Worm (Caenorhabditis elegans) whole organism, L2 larva: ENCODE results near the gene aps-2.

Experiments
- C34F6.9 ChIP-seq: fragments of 150-350 bp; optimal IDR thresholded peaks from 2 replicates; lab custom pipeline; 2014; ENCODE audit warnings: missing biosample characterization, missing genetic modification characterization
- R02D3.7 ChIP-seq: fragments of 150-350 bp; optimal IDR thresholded peaks from 2 replicates; lab custom pipeline; 2014; ENCODE audit warnings: missing biosample characterization, missing genetic modification characterization
- Y55F3AM.14 ChIP-seq: fragments of 200-800 bp; sonication (Bioruptor generic); optimal IDR thresholded peaks from 2 replicates; lab custom pipeline; 2018; ENCODE audit warnings: mild to moderate bottlenecking, missing genetic modification characterization, missing compliant biosample characterization
- ZK546.5 ChIP-seq: sonication (generic microtip); optimal IDR thresholded peaks from 2 replicates; lab custom pipeline; 2017; ENCODE audit warnings: missing biosample characterization, missing genetic modification characterization
- alr-1 ChIP-seq: fragments of 150-350 bp; optimal IDR thresholded peaks from 2 replicates; lab custom pipeline; 2014; ENCODE audit warnings: missing biosample characterization, missing genetic modification characterization
- aly-2 ChIP-seq: fragments of 150-350 bp; optimal IDR thresholded peaks from 2 replicates; lab custom pipeline; 2014; ENCODE audit warnings: missing biosample characterization, missing genetic modification characterization
- ama-1 ChIP-seq: fragments of 150-350 bp; optimal IDR thresholded peaks from 2 replicates; lab custom pipeline; 2018; ENCODE audit warnings: inconsistent platforms
- blmp-1 ChIP-seq: sonication (generic microtip); optimal IDR thresholded peaks from 2 replicates; lab custom pipeline; 2017; ENCODE audit warnings: missing genetic modification characterization, mild to moderate bottlenecking, missing compliant biosample characterization, antibody characterized with exemption, moderate library complexity; ENCODE audit not compliant: insufficient read depth
- ceh-16 ChIP-seq: fragments of 150-350 bp; optimal IDR thresholded peaks from 2 replicates; lab custom pipeline; 2014; ENCODE audit warnings: missing biosample characterization, missing genetic modification characterization
- ceh-82 ChIP-seq: fragments of 150-350 bp; optimal IDR thresholded peaks from 2 replicates; lab custom pipeline; 2014; ENCODE audit warnings: missing biosample characterization, missing genetic modification characterization
- crh-2 ChIP-seq: sonication (generic microtip); optimal IDR thresholded peaks from 2 replicates; lab custom pipeline; 2017; ENCODE audit warnings: missing biosample characterization, missing genetic modification characterization
- dmd-4 ChIP-seq: sonication (generic microtip); optimal IDR thresholded peaks from 2 replicates; lab custom pipeline; 2017; ENCODE audit warnings: missing biosample characterization, missing genetic modification characterization
- egl-27 ChIP-seq: sonication (generic microtip); optimal IDR thresholded peaks from 3 replicates; lab custom pipeline; 2017; ENCODE audit warnings: missing biosample characterization, missing genetic modification reagents, missing genetic modification characterization
- elt-1 ChIP-seq: fragments of 150-350 bp; optimal IDR thresholded peaks from 2 replicates; lab custom pipeline; 2014; ENCODE audit warnings: missing biosample characterization, missing genetic modification characterization
- elt-3 ChIP-seq: sonication (generic microtip); optimal IDR thresholded peaks from 2 replicates; lab custom pipeline; 2017; ENCODE audit warnings: missing biosample characterization, missing genetic modification characterization
- fos-1 ChIP-seq: fragments of 150-350 bp; optimal IDR thresholded peaks from 2 replicates; lab custom pipeline; 2014; ENCODE audit warnings: missing biosample characterization, missing genetic modification characterization
- lin-11 ChIP-seq: fragments of 150-350 bp; sonication (generic microtip); optimal IDR thresholded peaks from 2 replicates; lab custom pipeline; 2014; ENCODE audit warnings: missing biosample characterization, missing genetic modification characterization, inconsistent platforms, mixed read lengths
- lin-13 ChIP-seq: fragments of 150-350 bp; optimal IDR thresholded peaks from 2 replicates; lab custom pipeline; 2014; ENCODE audit warnings: missing biosample characterization, missing genetic modification reagents, missing genetic modification characterization
- lin-39 ChIP-seq: fragments of 150-350 bp; optimal IDR thresholded peaks from 2 replicates; lab custom pipeline; 2014; ENCODE audit warnings: missing biosample characterization, missing genetic modification reagents, missing genetic modification characterization
- lsy-2 ChIP-seq, 2 experiments: fragments of 150-350 bp in 1 of 2; sonication (generic microtip) in 1 of 2; optimal IDR thresholded peaks; 2 replicates each; lab custom pipeline; 2014 to 2017; ENCODE audit warnings: missing biosample characterization in 2 of 2, missing genetic modification characterization in 2 of 2
- mab-5 ChIP-seq: fragments of 150-350 bp; optimal IDR thresholded peaks from 2 replicates; lab custom pipeline; 2014; ENCODE audit warnings: missing biosample characterization, missing genetic modification characterization
- mbf-1 ChIP-seq: sonication (generic microtip); optimal IDR thresholded peaks from 2 replicates; lab custom pipeline; 2017; ENCODE audit warnings: missing biosample characterization, missing genetic modification characterization
- mdl-1 ChIP-seq, 2 experiments: fragments of 150-350 bp in 1 of 2; sonication (generic microtip) in 1 of 2; optimal IDR thresholded peaks; 2 replicates each; lab custom pipeline; 2017; ENCODE audit warnings: missing biosample characterization in 2 of 2, missing genetic modification characterization in 2 of 2
- nhr-10 ChIP-seq: sonication (generic microtip); optimal IDR thresholded peaks from 2 replicates; lab custom pipeline; 2017; ENCODE audit warnings: missing biosample characterization, missing genetic modification characterization
- nhr-11 ChIP-seq: fragments of 150-350 bp; optimal IDR thresholded peaks from 2 replicates; lab custom pipeline; 2014; ENCODE audit warnings: missing biosample characterization, missing genetic modification characterization
- nhr-12 ChIP-seq: fragments of 150-350 bp; optimal IDR thresholded peaks from 2 replicates; lab custom pipeline; 2014; ENCODE audit warnings: missing biosample characterization, missing genetic modification characterization
- nhr-129 ChIP-seq: fragments of 150-350 bp; optimal IDR thresholded peaks from 2 replicates; lab custom pipeline; 2014; ENCODE audit warnings: missing biosample characterization, missing genetic modification characterization
- nhr-21 ChIP-seq: fragments of 150-350 bp; optimal IDR thresholded peaks from 2 replicates; lab custom pipeline; 2014; ENCODE audit warnings: missing biosample characterization, missing genetic modification characterization
- nhr-23 ChIP-seq: fragments of 150-350 bp; optimal IDR thresholded peaks from 2 replicates; lab custom pipeline; 2014; ENCODE audit warnings: missing biosample characterization, missing genetic modification reagents, missing genetic modification characterization
- nhr-237 ChIP-seq: fragments of 150-350 bp; optimal IDR thresholded peaks from 2 replicates; lab custom pipeline; 2014; ENCODE audit warnings: missing biosample characterization, missing genetic modification characterization
- nhr-25 ChIP-seq: fragments of 150-350 bp; sonication (generic microtip); optimal IDR thresholded peaks from 3 replicates; lab custom pipeline; 2014; ENCODE audit warnings: missing biosample characterization, missing genetic modification characterization
- nhr-6 ChIP-seq: fragments of 150-350 bp; optimal IDR thresholded peaks from 2 replicates; lab custom pipeline; 2014; ENCODE audit warnings: missing biosample characterization, missing genetic modification characterization
- nhr-77 ChIP-seq: fragments of 150-350 bp; optimal IDR thresholded peaks from 2 replicates; lab custom pipeline; 2014; ENCODE audit warnings: missing biosample characterization, missing genetic modification characterization
- skn-1 ChIP-seq: sonication (generic microtip); optimal IDR thresholded peaks from 2 replicates; lab custom pipeline; 2017; ENCODE audit warnings: missing biosample characterization, missing genetic modification characterization
- sma-3 ChIP-seq: sonication (generic microtip); optimal IDR thresholded peaks from 2 replicates; lab custom pipeline; 2016; ENCODE audit warnings: missing genetic modification reagents, missing genetic modification characterization, missing compliant biosample characterization
- sma-9 ChIP-seq, 2 experiments: fragments of 150-350 bp in 1 of 2; sonication (generic microtip) in 1 of 2; optimal IDR thresholded peaks; 2 replicates each; lab custom pipeline; 2014 to 2016; ENCODE audit warnings: missing genetic modification characterization in 2 of 2, mild to moderate bottlenecking in 1 of 2, missing biosample characterization in 1 of 2, missing compliant biosample characterization in 1 of 2, missing genetic modification reagents in 1 of 2, moderate library complexity in 1 of 2
- unc-39 ChIP-seq: fragments of 150-350 bp; optimal IDR thresholded peaks from 2 replicates; lab custom pipeline; 2014; ENCODE audit warnings: missing biosample characterization, missing genetic modification characterization
- unc-55 ChIP-seq: fragments of 150-350 bp; sonication (generic microtip); optimal IDR thresholded peaks from 3 replicates; lab custom pipeline; 2014; ENCODE audit warnings: missing biosample characterization, missing genetic modification reagents, missing genetic modification characterization
- unc-62 ChIP-seq: fragments of 150-350 bp; optimal IDR thresholded peaks from 2 replicates; lab custom pipeline; 2014; ENCODE audit warnings: missing biosample characterization, missing genetic modification reagents, missing genetic modification characterization
- zag-1 ChIP-seq: fragments of 150-350 bp; optimal IDR thresholded peaks from 2 replicates; lab custom pipeline; 2014; ENCODE audit warnings: missing biosample characterization, missing genetic modification characterization
- ztf-1 ChIP-seq: fragments of 200-800 bp; sonication (Bioruptor generic); conservative IDR thresholded peaks from 2 replicates; pipeline ENCODE4 v1.3.6; 2022; ENCODE audit warnings: missing genetic modification characterization, missing compliant biosample characterization
- ztf-11 ChIP-seq: sonication (generic microtip); optimal IDR thresholded peaks from 2 replicates; lab custom pipeline; 2017; ENCODE audit warnings: missing biosample characterization, missing genetic modification characterization
- ztf-4 ChIP-seq: fragments of 150-350 bp; optimal IDR thresholded peaks from 2 replicates; lab custom pipeline; 2014; ENCODE audit warnings: missing biosample characterization, missing genetic modification characterization

Gene aps-2

ce11 chrX:4502039-4502438 lies 44.0 kb downstream of the aps-2 start:
- TF ChIP-seq nhr-11 (tag; lab: Kevin White, UChicago) (no peak), nhr-237 (tag; lab: Kevin White, UChicago) (no peak), dmd-4 (tag; lab: Kevin White, UChicago) (no peak), nhr-129 (tag; lab: Kevin White, UChicago) (no peak), nhr-25 (no peak)

DNA sequence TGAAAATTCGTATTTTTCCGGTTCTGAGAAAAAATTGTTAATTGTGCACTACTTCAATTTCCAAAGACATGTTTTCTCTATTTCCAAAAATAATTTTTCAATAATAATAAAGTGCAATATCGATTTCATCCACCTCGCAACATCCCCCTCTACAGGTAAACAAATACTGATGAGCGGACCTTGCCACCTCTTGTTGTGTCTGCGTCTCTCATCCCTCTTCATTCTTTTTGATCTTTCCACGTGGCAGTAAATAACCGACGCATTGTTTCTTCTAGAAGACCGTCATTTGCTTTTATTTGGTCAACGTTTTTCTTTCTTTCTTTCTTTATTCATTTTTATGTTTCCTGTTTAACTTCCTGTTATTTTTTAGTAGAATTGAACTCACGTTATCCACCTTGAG lies 45.2 kb downstream of the aps-2 start:
- TF ChIP-seq crh-2 (tag; lab: Kevin White, UChicago) (peak; percentile 63), egl-27 (tag; lab: Kevin White, UChicago) (no peak), nhr-129 (tag; lab: Kevin White, UChicago) (no peak), lin-11 (tag; lab: Kevin White, UChicago) (no peak), R02D3.7 (tag; lab: Kevin White, UChicago) (no peak), unc-39 (tag; lab: Kevin White, UChicago) (no peak), ztf-1 (GFP tag; lab: Robert Waterston, UW) (no peak)

DNA sequence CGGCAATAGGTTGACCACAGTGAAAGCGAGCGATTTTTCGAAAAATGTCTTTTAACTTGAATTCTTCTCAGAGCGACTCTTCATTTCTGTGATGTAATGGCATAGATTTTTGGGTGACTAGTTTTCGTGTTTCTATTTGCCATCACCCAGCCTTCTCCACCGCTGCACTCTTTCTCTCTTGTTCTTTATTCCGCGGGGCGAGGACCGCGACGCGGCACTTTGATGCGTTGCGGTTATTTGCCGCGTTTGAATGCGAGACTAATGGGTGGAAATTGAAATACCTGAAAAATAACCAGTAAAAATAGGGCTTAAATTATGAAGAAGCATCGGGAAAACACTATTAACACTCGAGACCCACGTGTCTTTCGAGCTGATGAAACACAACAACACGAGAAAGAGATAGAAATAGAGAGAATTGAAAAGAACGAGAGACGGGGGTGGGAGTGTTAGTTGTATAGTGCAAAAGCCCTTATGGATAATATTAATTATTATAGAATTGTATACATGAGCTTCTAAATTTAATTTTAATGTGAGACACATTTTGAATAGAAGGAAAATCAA lies 46.1 kb downstream of the aps-2 start, which contains the start of gene dgk-2:
dgk-2 (minus strand) TSS at position 281 of the 561 bp plus-strand sequence.
- TF ChIP-seq unc-39 (tag; lab: Kevin White, UChicago) (no peak), nhr-25 (peak; percentile 19), C34F6.9 (peak; percentile 54), elt-3 (tag; lab: Kevin White, UChicago) (no peak), mdl-1 (tag; optimal IDR thresholded peaks at IDR 0.05; lab: Kevin White, UChicago) (peak in 1 of 2 experiments; percentile 8), mab-5 (tag; lab: Kevin White, UChicago) (no peak), fos-1 (peak; percentile 4), skn-1 (tag; lab: Kevin White, UChicago) (no peak), lsy-2 (tag; optimal IDR thresholded peaks at IDR 0.05; lab: Kevin White, UChicago) (peak in 1 of 2 experiments; percentile 18), nhr-129 (tag; lab: Kevin White, UChicago) (peak; percentile 22), dmd-4 (tag; lab: Kevin White, UChicago) (no peak), unc-55 (GFP tag; lab: Kevin White, UChicago) (no peak), nhr-6 (tag; lab: Kevin White, UChicago) (no peak), crh-2 (tag; lab: Kevin White, UChicago) (peak; percentile 45), ztf-4 (tag; lab: Kevin White, UChicago) (no peak), zag-1 (tag; lab: Kevin White, UChicago) (no peak), mbf-1 (no peak)

ce11 chrX:4507122-4507681 lies 49.1 kb downstream of the aps-2 start:
- no peak for TF ChIP-seq sma-9 (GFP tag; optimal IDR thresholded peaks at IDR 0.05; lab: Kevin White, UChicago)
- TF ChIP-seq sma-9 (tag; optimal IDR thresholded peaks at IDR 0.05; lab: Kevin White, UChicago), result no peak
- TF ChIP-seq C34F6.9, result no peak
- TF ChIP-seq nhr-77 (tag; lab: Kevin White, UChicago), result no peak
- TF ChIP-seq lin-13 (GFP tag; lab: Kevin White, UChicago), result no peak
- peak; percentile 84 for TF ChIP-seq nhr-129 (tag; lab: Kevin White, UChicago)
- TF ChIP-seq ztf-11 (tag; lab: Kevin White, UChicago), result no peak
- no peak for TF ChIP-seq ZK546.5 (tag; lab: Kevin White, UChicago)
- TF ChIP-seq R02D3.7 (tag; lab: Kevin White, UChicago), result no peak
- TF ChIP-seq ceh-82, result no peak
- no peak for TF ChIP-seq mab-5 (tag; lab: Kevin White, UChicago)
- no peak for TF ChIP-seq aly-2
- TF ChIP-seq ztf-4 (tag; lab: Kevin White, UChicago), result no peak
- TF ChIP-seq mbf-1, result no peak
- TF ChIP-seq alr-1 (tag; lab: Kevin White, UChicago), result no peak
- peak; percentile 34 for TF ChIP-seq crh-2 (tag; lab: Kevin White, UChicago)
- TF ChIP-seq sma-3 (GFP tag; lab: Kevin White, UChicago), result peak; percentile 43
- no peak for TF ChIP-seq ama-1 (lab: Kevin White, UChicago)
- TF ChIP-seq elt-1, result no peak
- no peak for TF ChIP-seq nhr-12 (tag; lab: Kevin White, UChicago)
- TF ChIP-seq skn-1 (tag; lab: Kevin White, UChicago), result no peak
- TF ChIP-seq elt-3 (tag; lab: Kevin White, UChicago), result no peak
- no peak for TF ChIP-seq zag-1 (tag; lab: Kevin White, UChicago)
- TF ChIP-seq unc-62, result no peak
- no peak for TF ChIP-seq ceh-16
- no peak for TF ChIP-seq nhr-23 (tag; lab: Kevin White, UChicago)
- TF ChIP-seq Y55F3AM.14 (GFP tag; lab: Kevin White, UChicago), result no peak
- TF ChIP-seq ztf-1 (GFP tag; lab: Robert Waterston, UW), result no peak
- TF ChIP-seq nhr-237 (tag; lab: Kevin White, UChicago), result no peak
- no peak for TF ChIP-seq dmd-4 (tag; lab: Kevin White, UChicago)
- no peak for TF ChIP-seq nhr-10 (tag; lab: Kevin White, UChicago)
- TF ChIP-seq fos-1, result peak; percentile 59
- TF ChIP-seq blmp-1 (tag; lab: Kevin White, UChicago), result peak; percentile 19
- no peak for TF ChIP-seq lin-39 (tag; lab: Kevin White, UChicago)
- TF ChIP-seq unc-39 (tag; lab: Kevin White, UChicago), result no peak
- no peak for TF ChIP-seq nhr-21 (tag; lab: Kevin White, UChicago)
